Worm (Caenorhabditis elegans) whole organism, L4/young adult: ENCODE measurements around the gene slc-17.7.

Source experiments
- W03F9.2 ChIP-seq: fragments of 150-350 bp; optimal IDR thresholded peaks from 2 replicates; lab custom pipeline; 2014; ENCODE audit warnings: missing biosample characterization, missing genetic modification characterization
- dao-5 ChIP-seq: sonication (generic microtip); optimal IDR thresholded peaks from 2 replicates; lab custom pipeline; 2016; ENCODE audit warnings: missing genotype, missing genetic modification characterization, moderate library complexity, missing compliant biosample characterization

DNA sequence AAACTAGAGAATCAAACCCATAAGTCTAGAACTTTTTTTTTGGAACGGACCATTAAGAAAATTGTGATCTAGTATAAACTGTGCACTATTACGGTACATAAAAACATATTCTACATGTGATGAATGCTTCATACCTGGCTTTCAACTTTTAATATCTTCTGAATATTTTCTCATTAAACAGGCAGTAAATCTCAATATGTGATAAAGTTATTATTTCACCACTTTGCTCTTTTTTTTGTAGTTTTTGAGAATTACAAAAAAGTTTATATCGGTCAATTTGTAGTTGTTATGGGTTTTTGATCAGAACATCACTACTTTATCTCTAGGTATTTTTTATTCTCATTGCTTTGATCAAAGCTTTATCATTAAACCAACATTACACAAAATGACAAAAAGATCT lies 41.9 kb downstream of the slc-17.7 start:
- TF ChIP-seq dao-5 (tag; lab: Kevin White, UChicago) = no peak
- no peak for TF ChIP-seq W03F9.2
